Worm (Caenorhabditis elegans): ENCODE results near the gene attf-3.

DNA sequence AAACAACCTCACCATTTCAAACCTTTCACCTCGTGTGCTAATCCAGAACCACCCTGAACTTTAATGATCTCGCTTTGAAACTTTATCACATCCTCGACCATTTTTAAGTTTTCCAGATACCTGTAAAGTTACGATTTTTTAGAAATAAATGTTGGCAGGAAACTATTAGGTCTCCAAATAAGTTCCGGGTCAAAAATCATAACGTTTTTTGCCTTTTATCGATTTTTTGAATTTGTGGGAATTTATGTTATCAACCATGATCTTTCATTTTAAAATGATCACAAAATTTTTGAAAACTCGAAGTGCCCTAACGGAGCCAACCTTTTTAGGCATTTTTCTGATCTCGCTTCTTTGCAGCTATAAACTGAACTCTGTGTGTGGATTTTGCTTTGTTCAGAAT lies 25.1 kb downstream of the attf-3 start, which contains the start of gene btb-5:
- TF ChIP-seq nhr-28 (tag; optimal IDR thresholded peaks at IDR 0.05) (no peak), zip-11 (GFP tag; IDR thresholded peaks at IDR 0.05) (no peak), nhr-11 (tag; optimal IDR thresholded peaks at IDR 0.05) (no peak)

Data from whole organism, L4 larva.